Worm (Caenorhabditis elegans) whole organism, young adult: Measurements from ENCODE around the gene sri-36.
A peak's percentile ranks its signal among the peaks of the same experiment; 100 is the strongest.

Experiments used
- C17E4.6 ChIP-seq: fragments of 200-800 bp; sonication (Bioruptor generic); IDR thresholded peaks from 2 replicates; pipeline ENCODE4 v1.3.6; 2022; ENCODE audit warnings: missing genetic modification reagents, missing genetic modification characterization, missing compliant biosample characterization
- F33H1.4 ChIP-seq: fragments of 200-800 bp; sonication (Bioruptor generic); IDR thresholded peaks from 2 replicates; pipeline ENCODE4 v1.3.6; 2022; ENCODE audit warnings: missing genetic modification reagents, missing genetic modification characterization, missing compliant biosample characterization
- F37B4.10 ChIP-seq: fragments of 200-800 bp; sonication (Bioruptor generic); IDR thresholded peaks from 2 replicates; pipeline ENCODE4 v1.3.6; 2022; ENCODE audit warnings: missing genetic modification characterization, missing compliant biosample characterization
- F39B2.1 ChIP-seq: fragments of 200-800 bp; sonication (Bioruptor generic); IDR thresholded peaks from 2 replicates; pipeline ENCODE4 v1.3.6; 2022; ENCODE audit warnings: missing genetic modification reagents, missing genetic modification characterization, missing compliant biosample characterization
- K12H6.12 ChIP-seq: fragments of 200-800 bp; sonication (Bioruptor generic); optimal IDR thresholded peaks from 2 replicates; lab custom pipeline; 2018; ENCODE audit warnings: mild to moderate bottlenecking, missing genetic modification characterization, missing compliant biosample characterization
- Y56A3A.18 ChIP-seq: fragments of 200-800 bp; sonication (Bioruptor generic); IDR thresholded peaks from 2 replicates; pipeline ENCODE4 v1.3.6; 2022; ENCODE audit warnings: missing genetic modification reagents, missing genetic modification characterization, missing compliant biosample characterization
- ZK185.1 ChIP-seq: sonication (generic microtip); optimal IDR thresholded peaks from 2 replicates; lab custom pipeline; 2016; ENCODE audit warnings: mild to moderate bottlenecking, missing genetic modification characterization, missing compliant biosample characterization; ENCODE audit not compliant: poor library complexity, severe bottlenecking
- athp-1 ChIP-seq: sonication (generic microtip); optimal IDR thresholded peaks from 2 replicates; lab custom pipeline; 2017; ENCODE audit warnings: mild to moderate bottlenecking, missing genetic modification characterization, missing compliant biosample characterization
- bed-1 ChIP-seq: fragments of 200-800 bp; sonication (Bioruptor generic); IDR thresholded peaks from 2 replicates; pipeline ENCODE4 v1.3.6; 2022; ENCODE audit warnings: missing genetic modification reagents, missing genetic modification characterization, missing compliant biosample characterization
- ceh-100 ChIP-seq: fragments of 200-800 bp; sonication (Bioruptor generic); IDR thresholded peaks from 2 replicates; pipeline ENCODE4 v1.3.6; 2022; ENCODE audit warnings: missing genetic modification reagents, missing genetic modification characterization, missing compliant biosample characterization
- ceh-27 ChIP-seq: fragments of 200-800 bp; sonication (Bioruptor generic); optimal IDR thresholded peaks from 2 replicates; lab custom pipeline; 2018; ENCODE audit warnings: mild to moderate bottlenecking, missing genetic modification characterization, moderate library complexity, missing compliant biosample characterization
- dox-1 ChIP-seq: fragments of 200-800 bp; sonication (Bioruptor generic); IDR thresholded peaks from 2 replicates; pipeline ENCODE4 v1.3.6; 2022; ENCODE audit warnings: missing genetic modification reagents, missing genetic modification characterization, missing compliant biosample characterization
- dpff-1 ChIP-seq: sonication (generic microtip); optimal IDR thresholded peaks from 2 replicates; lab custom pipeline; 2017; ENCODE audit warnings: mild to moderate bottlenecking, missing genetic modification characterization, missing compliant biosample characterization
- dpl-1 ChIP-seq: fragments of 150-350 bp; optimal IDR thresholded peaks from 2 replicates; lab custom pipeline; 2014; ENCODE audit warnings: missing biosample characterization, missing genetic modification reagents, missing genetic modification characterization
- efl-1 ChIP-seq: fragments of 150-350 bp; optimal IDR thresholded peaks from 2 replicates; lab custom pipeline; 2014; ENCODE audit warnings: missing biosample characterization, missing genetic modification reagents, missing genetic modification characterization
- egrh-3 ChIP-seq: fragments of 200-800 bp; sonication (Bioruptor generic); IDR thresholded peaks from 2 replicates; pipeline ENCODE4 v1.3.6; 2022; ENCODE audit warnings: missing genetic modification reagents, missing genetic modification characterization, missing compliant biosample characterization
- ets-4 ChIP-seq: fragments of 200-800 bp; sonication (Bioruptor generic); optimal IDR thresholded peaks from 2 replicates; lab custom pipeline; 2018; ENCODE audit warnings: mild to moderate bottlenecking, missing genetic modification characterization, missing compliant biosample characterization
- him-1 ChIP-seq: sonication (generic microtip); optimal IDR thresholded peaks from 2 replicates; lab custom pipeline; 2016; ENCODE audit warnings: missing genotype, missing genetic modification reagents, missing genetic modification characterization, missing compliant biosample characterization
- hlh-26 ChIP-seq: fragments of 200-800 bp; sonication (Bioruptor generic); conservative IDR thresholded peaks from 2 replicates; pipeline ENCODE4 v1.3.6; 2022; ENCODE audit warnings: missing genetic modification reagents, missing genetic modification characterization, missing compliant biosample characterization
- hrde-1 ChIP-seq: sonication (generic microtip); optimal IDR thresholded peaks from 2 replicates; lab custom pipeline; 2016; ENCODE audit warnings: missing genetic modification characterization, mild to moderate bottlenecking, missing compliant biosample characterization, moderate library complexity, missing genotype, missing genetic modification reagents, borderline replicate concordance
- let-607 ChIP-seq, 2 experiments: fragments of 200-800 bp in 1 of 2; sonication (Bioruptor generic) in 1 of 2; sonication (generic microtip) in 1 of 2; optimal IDR thresholded peaks; 2 replicates each; lab custom pipeline; 2016 to 2018; ENCODE audit warnings: mild to moderate bottlenecking in 2 of 2, missing compliant biosample characterization in 2 of 2, missing genetic modification characterization in 2 of 2, moderate library complexity in 2 of 2, missing genotype in 1 of 2
- lin-35 ChIP-seq, 3 experiments: fragments of 150-350 bp in 2 of 3; sonication (generic microtip) in 1 of 3; optimal IDR thresholded peaks; 2 replicates each; lab custom pipeline; 2014 to 2018; ENCODE audit warnings: missing biosample characterization in 3 of 3, missing genetic modification characterization in 3 of 3, missing genetic modification reagents in 3 of 3
- lin-54 ChIP-seq: fragments of 200-800 bp; sonication (Bioruptor generic); optimal IDR thresholded peaks from 2 replicates; lab custom pipeline; 2018; ENCODE audit warnings: mild to moderate bottlenecking, missing genetic modification characterization, missing compliant biosample characterization
- madf-8 ChIP-seq: fragments of 200-800 bp; sonication (Bioruptor generic); conservative IDR thresholded peaks from 2 replicates; pipeline ENCODE4 v1.3.6; 2022; ENCODE audit warnings: missing genetic modification reagents, missing genetic modification characterization, missing compliant biosample characterization
- mcd-1 ChIP-seq: fragments of 200-800 bp; sonication (Bioruptor generic); IDR thresholded peaks from 2 replicates; pipeline ENCODE4 v1.3.6; 2022; ENCODE audit warnings: missing genetic modification reagents, missing genetic modification characterization, missing compliant biosample characterization
- nfyb-1 ChIP-seq: fragments of 200-800 bp; sonication (Bioruptor generic); IDR thresholded peaks from 2 replicates; pipeline ENCODE4 v1.3.6; 2022; ENCODE audit warnings: missing genetic modification reagents, missing genetic modification characterization, missing compliant biosample characterization
- nhr-120 ChIP-seq: fragments of 200-800 bp; sonication (Bioruptor generic); IDR thresholded peaks from 2 replicates; pipeline ENCODE4 v1.3.6; 2022; ENCODE audit warnings: missing genetic modification characterization, missing compliant biosample characterization
- nhr-90 ChIP-seq: sonication (generic microtip); optimal IDR thresholded peaks from 2 replicates; lab custom pipeline; 2016; ENCODE audit warnings: missing genotype, mild to moderate bottlenecking, missing genetic modification characterization, missing compliant biosample characterization
- rpc-1 ChIP-seq, 2 experiments: fragments of 150-350 bp in 1 of 2; sonication (generic microtip) in 1 of 2; optimal IDR thresholded peaks; 2 replicates each; lab custom pipeline; 2014 to 2018; ENCODE audit warnings: missing biosample characterization in 1 of 2, missing genetic modification characterization in 1 of 2, missing genetic modification reagents in 1 of 2, missing genotype in 1 of 2
- snpc-1.1 ChIP-seq: sonication (generic microtip); optimal IDR thresholded peaks from 2 replicates; lab custom pipeline; 2017; ENCODE audit warnings: missing genetic modification characterization, mild to moderate bottlenecking, missing compliant biosample characterization, antibody characterized with exemption, moderate library complexity, missing genotype, missing genetic modification reagents; ENCODE audit not compliant: insufficient read depth
- snpc-4 ChIP-seq, 5 experiments: fragments of 150-350 bp in 1 of 5; sonication (generic microtip) in 4 of 5; optimal IDR thresholded peaks; 2 replicates each; lab custom pipeline; 2014 to 2018; ENCODE audit warnings: missing genetic modification characterization in 5 of 5, missing biosample characterization in 3 of 5, antibody characterized with exemption in 2 of 5, mild to moderate bottlenecking in 2 of 5, missing compliant biosample characterization in 2 of 5, missing genotype in 2 of 5, moderate library complexity in 2 of 5, missing genetic modification reagents in 1 of 5
- sptf-2 ChIP-seq: fragments of 200-800 bp; sonication (Bioruptor generic); optimal IDR thresholded peaks from 2 replicates; lab custom pipeline; 2018; ENCODE audit warnings: mild to moderate bottlenecking, missing genetic modification characterization, missing compliant biosample characterization
- tbp1 ChIP-seq: fragments of 200-800 bp; sonication (Bioruptor generic); optimal IDR thresholded peaks from 2 replicates; lab custom pipeline; 2018; ENCODE audit warnings: mild to moderate bottlenecking, missing genetic modification characterization, missing compliant biosample characterization
- zfh-2 ChIP-seq: fragments of 200-800 bp; sonication (Bioruptor generic); conservative IDR thresholded peaks from 2 replicates; pipeline ENCODE4 v1.3.6; 2022; ENCODE audit warnings: missing genetic modification reagents, missing genetic modification characterization, missing compliant biosample characterization
- ztf-25 ChIP-seq: fragments of 200-800 bp; sonication (Bioruptor generic); IDR thresholded peaks from 2 replicates; pipeline ENCODE4 v1.3.6; 2022; ENCODE audit warnings: missing genetic modification reagents, missing genetic modification characterization, missing compliant biosample characterization
- ztf-3 ChIP-seq: fragments of 200-800 bp; sonication (Bioruptor generic); optimal IDR thresholded peaks from 2 replicates; lab custom pipeline; 2018; ENCODE audit warnings: mild to moderate bottlenecking, missing genetic modification characterization, missing compliant biosample characterization

Gene sri-36

DNA sequence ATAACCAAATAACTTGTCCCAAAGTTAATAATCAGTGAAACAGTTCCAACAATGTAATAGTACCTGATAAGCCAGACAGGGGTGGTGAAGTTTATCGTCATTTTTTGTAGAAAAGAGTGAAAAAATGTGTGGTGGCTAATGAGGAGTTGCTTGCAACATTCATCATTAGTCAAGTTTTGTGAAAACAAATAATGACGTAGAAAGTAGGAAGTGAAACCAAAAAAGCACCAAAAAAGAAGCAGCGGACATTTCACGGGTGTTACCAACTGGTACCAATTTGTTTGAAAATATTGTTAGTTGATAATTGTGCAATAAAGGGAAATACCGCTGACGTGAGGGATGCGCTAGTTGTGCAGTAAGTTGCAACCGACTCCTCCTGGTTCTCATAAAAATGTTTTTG is at the start of gene sri-36:
sri-36 (minus strand) TSS at position 101 of the 400 bp plus-strand sequence.
- no peak for TF ChIP-seq ztf-3 (GFP tag; lab: Kevin White, UChicago)
- TF ChIP-seq snpc-1.1 (tag; lab: Kevin White, UChicago) = no peak
- TF ChIP-seq F33H1.4 (GFP tag; lab: Robert Waterston, UW) = no peak
- no peak for TF ChIP-seq efl-1
- TF ChIP-seq sptf-2 = no peak
- no peak for TF ChIP-seq dpl-1
- no peak for TF ChIP-seq nhr-90 (tag; lab: Kevin White, UChicago)
- no peak for TF ChIP-seq ceh-27 (GFP tag; lab: Kevin White, UChicago)

DNA sequence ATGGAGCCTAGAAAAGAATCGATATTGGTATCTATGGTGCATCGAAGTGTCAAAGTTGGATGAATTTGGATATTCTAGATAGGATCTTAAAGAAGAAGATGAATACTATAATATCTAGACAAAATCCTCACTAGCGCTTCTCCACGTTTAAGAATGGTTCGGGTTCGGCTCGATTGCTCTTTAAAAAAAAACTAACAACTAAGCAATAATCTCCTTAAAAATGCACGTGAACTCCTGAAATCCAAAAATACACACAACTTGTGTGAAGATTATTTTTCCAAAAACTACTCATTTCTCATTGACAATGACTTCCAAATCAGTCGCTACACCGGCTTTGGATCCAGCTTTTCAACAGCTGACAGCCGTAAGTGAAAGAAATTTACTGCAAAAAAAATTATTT is 45.8 kb upstream of the sri-36 start, which contains the start of gene D2062.1:
D2062.1 (plus strand) TSS at position 301 of the 400 bp plus-strand sequence.
- no peak for TF ChIP-seq Y56A3A.18
- no peak for TF ChIP-seq K12H6.12
- TF ChIP-seq nhr-120 (GFP tag; lab: Robert Waterston, UW) = no peak
- no peak for TF ChIP-seq tbp1
- no peak for TF ChIP-seq C17E4.6
- TF ChIP-seq snpc-4 (GFP tag; optimal IDR thresholded peaks at IDR 0.05; lab: Kevin White, UChicago) = no peak
- TF ChIP-seq snpc-4 (tag; optimal IDR thresholded peaks at IDR 0.05; lab: Kevin White, UChicago) = no peak
- TF ChIP-seq F39B2.1 (GFP tag; lab: Robert Waterston, UW) = no peak
- TF ChIP-seq egrh-3 = no peak
- no peak for TF ChIP-seq dpff-1
- TF ChIP-seq athp-1 (tag; lab: Kevin White, UChicago) = no peak
- no peak for TF ChIP-seq bed-1
- no peak for TF ChIP-seq let-607 (tag; optimal IDR thresholded peaks at IDR 0.05; lab: Kevin White, UChicago)
- TF ChIP-seq him-1 (tag; lab: Kevin White, UChicago) = no peak
- no peak for TF ChIP-seq ztf-3 (GFP tag; lab: Kevin White, UChicago)
- no peak for TF ChIP-seq rpc-1 (optimal IDR thresholded peaks at IDR 0.05; lab: Kevin White, UChicago)
- TF ChIP-seq rpc-1 (tag; optimal IDR thresholded peaks at IDR 0.05; lab: Kevin White, UChicago) = no peak

DNA sequence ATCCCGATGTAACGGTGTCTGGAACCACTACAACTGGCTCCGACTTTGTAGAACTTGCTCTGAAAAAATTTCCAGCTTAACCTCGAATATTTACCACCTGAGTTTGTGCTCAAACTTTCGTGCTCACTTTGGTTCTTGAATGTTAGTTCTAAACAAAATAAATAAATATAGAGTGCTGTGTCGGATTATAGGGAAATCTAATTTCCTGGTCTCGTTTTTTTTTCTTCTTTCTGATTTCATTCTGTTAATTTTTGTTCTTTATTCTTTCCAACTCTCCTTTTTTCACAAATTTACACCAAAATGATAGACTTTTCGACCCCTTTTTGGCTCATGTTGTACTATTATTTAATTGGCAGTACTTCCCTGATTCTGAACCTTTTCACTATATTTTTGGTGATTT is 43.9 kb upstream of the sri-36 start, which contains the start of gene sri-37:
sri-37 (plus strand) TSS at position 301 of the 400 bp plus-strand sequence.
- TF ChIP-seq madf-8 (GFP tag; lab: Robert Waterston, UW) (no peak), nfyb-1 (no peak), snpc-1.1 (tag; lab: Kevin White, UChicago) (no peak), lin-35 (GFP tag; optimal IDR thresholded peaks at IDR 0.05; lab: Kevin White, UChicago) (no peak), hrde-1 (tag; lab: Kevin White, UChicago) (no peak), nhr-90 (tag; lab: Kevin White, UChicago) (no peak), ztf-25 (GFP tag; lab: Robert Waterston, UW) (no peak), ets-4 (GFP tag; lab: Kevin White, UChicago) (no peak)
- TF ChIP-seq, all 124 proteins: peak for 0

DNA sequence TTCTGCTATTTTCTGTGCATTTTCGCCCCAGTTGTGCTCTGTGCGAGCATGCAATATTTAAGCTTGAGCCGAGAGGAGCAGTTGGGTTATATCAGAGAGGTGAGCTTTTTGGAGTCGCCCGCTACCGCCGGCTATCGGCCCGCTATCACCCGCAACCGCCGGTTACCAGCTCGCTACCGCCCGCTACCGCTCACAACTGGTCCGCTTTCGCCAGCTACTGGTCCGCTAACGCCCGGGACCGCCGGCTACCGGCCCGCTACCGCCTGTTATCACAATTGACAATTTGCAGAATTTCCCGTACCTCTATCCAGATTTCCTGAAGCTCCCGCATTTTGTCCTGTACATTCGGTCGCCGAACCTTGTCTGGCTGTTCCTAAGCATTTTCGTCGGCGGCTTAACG is 43.0 kb upstream of the sri-36 start:
- TF ChIP-seq dox-1 (GFP tag; lab: Robert Waterston, UW) (no peak), mcd-1 (GFP tag; lab: Robert Waterston, UW) (0 out of 2 replicates have a peak, but pooled peaks have one; percentile 22), ceh-100 (no peak), hrde-1 (tag; lab: Kevin White, UChicago) (no peak), lin-54 (GFP tag; lab: Kevin White, UChicago) (no peak), hlh-26 (GFP tag; lab: Robert Waterston, UW) (no peak), F37B4.10 (GFP tag; lab: Robert Waterston, UW) (0 out of 2 replicates have a peak, but pooled peaks have one; percentile 52), zfh-2 (GFP tag; lab: Robert Waterston, UW) (peak; percentile 85), ZK185.1 (tag; lab: Kevin White, UChicago) (no peak), egrh-3 (peak; percentile 81; the same call in 1 of the 2 replicates)
